Fruit fly (Drosophila melanogaster): ENCODE measurements around the gene CG9040.

The CG9040 gene

dm6 chr3L:13949440-13950066 is 38.1 kb upstream of the CG9040 start (continued):
- TF ChIP-seq chinmo (GFP tag; IDR thresholded peaks at IDR 0.05; ENCODE audit: partially characterized antibody) (peak; percentile 89; the same call in 3 of the 4 replicates), ttk (GFP tag; IDR thresholded peaks at IDR 0.05) (no peak), Poxn (GFP tag; IDR thresholded peaks at IDR 0.05) (no peak), D19A (tag; optimal IDR thresholded peaks at IDR 0.05) (no peak), Dp (GFP tag; optimal IDR thresholded peaks at IDR 0.05) (no peak), Hr39 (optimal IDR thresholded peaks at IDR 0.05) (no peak), Blimp-1 (GFP tag; optimal IDR thresholded peaks at IDR 0.05) (no peak), CG4328 (GFP tag; optimal IDR thresholded peaks at IDR 0.05) (no peak), CG9215 (GFP tag; IDR thresholded peaks at IDR 0.05) (no peak), bcd (GFP tag; optimal IDR thresholded peaks at IDR 0.05) (no peak), jing (GFP tag; optimal IDR thresholded peaks at IDR 0.05) (no peak), Camta (GFP tag; optimal IDR thresholded peaks at IDR 0.05) (peak; percentile 10), Lhr (GFP tag; optimal IDR thresholded peaks at IDR 0.05) (no peak), PHDP (tag; optimal IDR thresholded peaks at IDR 0.05) (no peak), CG30020 (tag; optimal IDR thresholded peaks at IDR 0.05) (no peak), CG33213 (GFP tag; optimal IDR thresholded peaks at IDR 0.05) (no peak), sob (GFP tag; IDR thresholded peaks at IDR 0.05) (no peak), CG2116 (GFP tag; optimal IDR thresholded peaks at IDR 0.05) (peak; percentile 72), CG9797 (GFP tag; optimal IDR thresholded peaks at IDR 0.05) (no peak), CG2199 (GFP tag; IDR thresholded peaks at IDR 0.05) (peak; percentile 84; the same call in 2 of the 3 replicates), CG15601 (tag; optimal IDR thresholded peaks at IDR 0.05) (no peak), gt (GFP tag; IDR thresholded peaks at IDR 0.05) (no peak), Rfx (GFP tag; IDR thresholded peaks at IDR 0.05) (0 out of 2 replicates have a peak, but pooled peaks have one; percentile 7), row (GFP tag; IDR thresholded peaks at IDR 0.05) (peak; percentile 32; the same call in 1 of the 3 replicates), CG32767 (GFP tag; IDR thresholded peaks at IDR 0.05) (0 out of 2 replicates have a peak, but pooled peaks have one; percentile 30), kni (GFP tag; optimal IDR thresholded peaks at IDR 0.05) (no peak), sim (GFP tag; IDR thresholded peaks at IDR 0.05) (no peak), ara (GFP tag; IDR thresholded peaks at IDR 0.05) (peak; percentile 30; the same call in 1 of the 2 replicates), sens (GFP tag) (no peak), pros (GFP tag; optimal IDR thresholded peaks at IDR 0.05) (no peak), rib (GFP tag; IDR thresholded peaks at IDR 0.05) (no peak), CG13424 (tag; optimal IDR thresholded peaks at IDR 0.05) (no peak), HLH54F (GFP tag; optimal IDR thresholded peaks at IDR 0.05) (no peak), ase (GFP tag; IDR thresholded peaks at IDR 0.05) (no peak), CG17359 (tag; optimal IDR thresholded peaks at IDR 0.05) (no peak), slp2 (GFP tag; optimal IDR thresholded peaks at IDR 0.05) (no peak), tio (GFP tag; optimal IDR thresholded peaks at IDR 0.05) (peak; percentile 23), Hsf (GFP tag; optimal IDR thresholded peaks at IDR 0.05) (peak; percentile 8), Mes4 (GFP tag; optimal IDR thresholded peaks at IDR 0.05) (peak; percentile 4), CG34422 (GFP tag; IDR thresholded peaks at IDR 0.05) (0 out of 3 replicates have a peak, but pooled peaks have one; percentile 33), BtbVII (GFP tag; optimal IDR thresholded peaks at IDR 0.05) (no peak), p53 (GFP tag; optimal IDR thresholded peaks at IDR 0.05) (no peak), CG31224 (GFP tag; IDR thresholded peaks at IDR 0.05) (no peak), CG6175 (GFP tag; IDR thresholded peaks at IDR 0.05) (no peak), z (GFP tag; IDR thresholded peaks at IDR 0.05) (0 out of 3 replicates have a peak, but pooled peaks have one; percentile 39), dimm (GFP tag; IDR thresholded peaks at IDR 0.05) (no peak), CG10267 (tag; optimal IDR thresholded peaks at IDR 0.05) (no peak), CG5245 (GFP tag; optimal IDR thresholded peaks at IDR 0.05) (no peak), exex (tag; optimal IDR thresholded peaks at IDR 0.05) (no peak), Mad (GFP tag; optimal IDR thresholded peaks at IDR 0.05) (no peak), NK7.1 (GFP tag; optimal IDR thresholded peaks at IDR 0.05) (no peak)
